Fruit fly (Drosophila melanogaster) whole organism, embryonic: Measurements from ENCODE around the gene CG10431.
A peak's percentile ranks its signal among the peaks of the same experiment; 100 is the strongest.

Experiments
- Atf-2 ChIP-seq: fragments of 200-800 bp; sonication (Bioruptor generic); optimal IDR thresholded peaks from 2 replicates; lab custom pipeline; 2016; ENCODE audit warnings: missing biosample characterization, missing genetic modification characterization
- BtbVII ChIP-seq: fragments of 200-800 bp; sonication (Bioruptor generic); optimal IDR thresholded peaks from 3 replicates; lab custom pipeline; 2017; ENCODE audit warnings: missing biosample characterization, mild to moderate bottlenecking, missing genetic modification characterization
- CG10959 ChIP-seq: fragments of 200-800 bp; sonication (Bioruptor generic); IDR thresholded peaks from 2 replicates; pipeline ENCODE4 v1.3.6; 2022; ENCODE audit warnings: missing biosample characterization, missing genetic modification characterization
- CG10979 ChIP-seq: fragments of 200-800 bp; sonication (Bioruptor generic); optimal IDR thresholded peaks from 2 replicates; lab custom pipeline; 2018; ENCODE audit warnings: missing biosample characterization, mild to moderate bottlenecking, missing genetic modification characterization, moderate library complexity
- CG11085 ChIP-seq: fragments of 200-800 bp; sonication (Bioruptor generic); IDR thresholded peaks from 2 replicates; pipeline ENCODE4 v1.3.6; 2022; ENCODE audit warnings: missing biosample characterization, missing genetic modification characterization
- CG11247 ChIP-seq: fragments of 200-800 bp; sonication (Bioruptor generic); IDR thresholded peaks from 2 replicates; pipeline ENCODE4 v1.3.6; 2022; ENCODE audit warnings: missing biosample characterization, missing genetic modification characterization
- CG13894 ChIP-seq: fragments of 200-800 bp; sonication (Bioruptor generic); optimal IDR thresholded peaks from 3 replicates; lab custom pipeline; 2018; ENCODE audit warnings: missing biosample characterization, mild to moderate bottlenecking, missing genetic modification characterization, moderate library complexity
- CG17612 ChIP-seq: fragments of 200-800 bp; sonication (Bioruptor generic); IDR thresholded peaks from 2 replicates; pipeline ENCODE4 v1.3.6; 2022; ENCODE audit warnings: missing biosample characterization, missing genetic modification characterization
- CG17912 ChIP-seq: fragments of 200-800 bp; sonication (Bioruptor generic); optimal IDR thresholded peaks from 2 replicates; lab custom pipeline; 2018; ENCODE audit warnings: missing biosample characterization, mild to moderate bottlenecking, missing genetic modification characterization
- CG31224 ChIP-seq: fragments of 200-800 bp; sonication (Bioruptor generic); IDR thresholded peaks from 2 replicates; pipeline ENCODE4 v1.3.6; 2022; ENCODE audit warnings: missing biosample characterization, missing genetic modification characterization
- CG34422 ChIP-seq: fragments of 200-800 bp; sonication (Bioruptor generic); IDR thresholded peaks from 3 replicates; pipeline ENCODE4 v1.3.6; 2022; ENCODE audit warnings: missing biosample characterization, missing genetic modification characterization
- CG4360 ChIP-seq: fragments of 200-800 bp; sonication (Bioruptor generic); IDR thresholded peaks from 2 replicates; pipeline ENCODE4 v1.3.6; 2022; ENCODE audit warnings: missing biosample characterization, missing genetic modification characterization
- CG4424 ChIP-seq: fragments of 200-800 bp; sonication (Bioruptor generic); optimal IDR thresholded peaks from 3 replicates; lab custom pipeline; 2016; ENCODE audit warnings: missing biosample characterization, missing genetic modification characterization
- CG7271 ChIP-seq: fragments of 200-800 bp; sonication (Bioruptor generic); optimal IDR thresholded peaks from 2 replicates; lab custom pipeline; 2018; ENCODE audit warnings: missing biosample characterization, mild to moderate bottlenecking, missing genetic modification characterization, moderate library complexity
- CG8924 ChIP-seq: fragments of 200-800 bp; optimal IDR thresholded peaks from 3 replicates; lab custom pipeline; 2019; ENCODE audit warnings: missing biosample characterization, mild to moderate bottlenecking, missing genetic modification characterization, moderate library complexity
- Elba2 ChIP-seq: fragments of 200-800 bp; sonication (Bioruptor generic); optimal IDR thresholded peaks from 3 replicates; lab custom pipeline; 2016; ENCODE audit warnings: missing biosample characterization, missing genetic modification characterization
- HmgD ChIP-seq: fragments of 200-800 bp; sonication (Bioruptor generic); optimal IDR thresholded peaks from 3 replicates; lab custom pipeline; 2016; ENCODE audit warnings: missing biosample characterization, missing genetic modification characterization
- Hr78 ChIP-seq, 2 experiments: fragments of 200-800 bp in 1 of 2; fragments of >200 bp in 1 of 2; sonication (Bioruptor generic) in 1 of 2; optimal IDR thresholded peaks; 2 replicates each; lab custom pipeline; 2017 to 2019; ENCODE audit warnings: missing biosample characterization in 2 of 2, missing genetic modification characterization in 2 of 2, mild to moderate bottlenecking in 1 of 2, moderate library complexity in 1 of 2
- Kr ChIP-seq: fragments of 200-800 bp; sonication (Bioruptor generic); optimal IDR thresholded peaks from 2 replicates; lab custom pipeline; 2017; ENCODE audit warnings: missing biosample characterization, mild to moderate bottlenecking, missing genetic modification characterization
- Mad ChIP-seq: fragments of 200-800 bp; sonication (Bioruptor generic); optimal IDR thresholded peaks from 2 replicates; lab custom pipeline; 2016; ENCODE audit warnings: missing biosample characterization, missing genetic modification characterization
- Max ChIP-seq: fragments of 200-800 bp; sonication (Bioruptor generic); optimal IDR thresholded peaks from 2 replicates; lab custom pipeline; 2016; ENCODE audit warnings: missing biosample characterization, mild to moderate bottlenecking, missing genetic modification characterization
- Mrtf ChIP-seq: fragments of 200-800 bp; sonication (Bioruptor generic); IDR thresholded peaks from 3 replicates; pipeline ENCODE4 v1.3.6; 2022; ENCODE audit warnings: missing biosample characterization, missing genetic modification characterization
- Nf-YB ChIP-seq: fragments of 200-800 bp; sonication (Bioruptor generic); optimal IDR thresholded peaks from 3 replicates; lab custom pipeline; 2019; ENCODE audit warnings: missing biosample characterization, mild to moderate bottlenecking, missing genetic modification characterization, moderate library complexity
- Ssrp ChIP-seq: fragments of 200-800 bp; sonication (Bioruptor generic); optimal IDR thresholded peaks from 2 replicates; lab custom pipeline; 2018; ENCODE audit warnings: missing biosample characterization, mild to moderate bottlenecking, missing genetic modification characterization, moderate library complexity
- bbx ChIP-seq: fragments of 200-800 bp; sonication (Bioruptor generic); IDR thresholded peaks from 2 replicates; pipeline ENCODE4 v1.3.6; 2022; ENCODE audit warnings: missing biosample characterization, missing genetic modification characterization; ENCODE audit not compliant: partially characterized antibody
- cg ChIP-seq: fragments of 200-800 bp; sonication (Bioruptor generic); optimal IDR thresholded peaks from 3 replicates; lab custom pipeline; 2019; ENCODE audit warnings: missing biosample characterization, mild to moderate bottlenecking, missing genetic modification characterization, moderate library complexity
- ci ChIP-seq: fragments of 200-800 bp; sonication (Bioruptor generic); IDR thresholded peaks from 3 replicates; pipeline ENCODE4 v1.3.6; 2022; ENCODE audit warnings: missing biosample characterization, missing genetic modification characterization
- corto ChIP-seq: fragments of 200-800 bp; sonication (Bioruptor generic); optimal IDR thresholded peaks from 2 replicates; lab custom pipeline; 2016; ENCODE audit warnings: missing biosample characterization, mild to moderate bottlenecking, missing genetic modification characterization, moderate library complexity
- dmrt11E ChIP-seq: fragments of 200-800 bp; sonication (Bioruptor generic); optimal IDR thresholded peaks from 3 replicates; lab custom pipeline; 2018; ENCODE audit warnings: missing biosample characterization, mild to moderate bottlenecking, missing genetic modification characterization, moderate library complexity
- dmrt99B ChIP-seq: fragments of 200-800 bp; sonication (Bioruptor generic); optimal IDR thresholded peaks from 2 replicates; lab custom pipeline; 2018; ENCODE audit warnings: missing biosample characterization, mild to moderate bottlenecking, missing genetic modification characterization, moderate library complexity
- dpn ChIP-seq, 2 experiments: fragments of 200-800 bp; sonication (Bioruptor generic); optimal IDR thresholded peaks; 3 replicates each; lab custom pipeline; 2016; ENCODE audit warnings: missing biosample characterization in 2 of 2, missing genetic modification characterization in 2 of 2
- ewg ChIP-seq: fragments of 200-800 bp; sonication (Bioruptor generic); optimal IDR thresholded peaks from 3 replicates; lab custom pipeline; 2017; ENCODE audit warnings: mild to moderate bottlenecking, missing biosample characterization, missing genetic modification reagents, missing genetic modification characterization
- fd102C ChIP-seq: fragments of 200-800 bp; sonication (Bioruptor generic); optimal IDR thresholded peaks from 2 replicates; lab custom pipeline; 2018; ENCODE audit warnings: missing biosample characterization, mild to moderate bottlenecking, missing genetic modification characterization, moderate library complexity
- ftz-f1 ChIP-seq: fragments of 200-800 bp; sonication (Bioruptor generic); optimal IDR thresholded peaks from 2 replicates; lab custom pipeline; 2016; ENCODE audit warnings: missing biosample characterization, missing genetic modification characterization
- gsb-n ChIP-seq: fragments of 200-800 bp; sonication (Bioruptor generic); optimal IDR thresholded peaks from 3 replicates; lab custom pipeline; 2018; ENCODE audit warnings: missing biosample characterization, mild to moderate bottlenecking, missing genetic modification characterization
- jigr1 ChIP-seq: fragments of 200-800 bp; sonication (Bioruptor generic); IDR thresholded peaks from 3 replicates; pipeline ENCODE4 v1.3.6; 2022; ENCODE audit warnings: missing biosample characterization, missing genetic modification characterization
- jumu ChIP-seq: fragments of 200-800 bp; sonication (Bioruptor generic); optimal IDR thresholded peaks from 3 replicates; lab custom pipeline; 2016; ENCODE audit warnings: missing biosample characterization, missing genetic modification characterization
- lmd ChIP-seq: fragments of 200-800 bp; sonication (Bioruptor generic); IDR thresholded peaks from 2 replicates; pipeline ENCODE4 v1.3.6; 2022; ENCODE audit warnings: missing biosample characterization, missing genetic modification characterization
- oc ChIP-seq: fragments of 200-800 bp; sonication (Bioruptor generic); optimal IDR thresholded peaks from 2 replicates; lab custom pipeline; 2018; ENCODE audit warnings: missing biosample characterization, mild to moderate bottlenecking, missing genetic modification characterization, moderate library complexity
- prd ChIP-seq, 3 experiments: fragments of >200 bp in 2 of 3; fragments of 200-800 bp in 1 of 3; sonication (Bioruptor generic) in 1 of 3; optimal IDR thresholded peaks in 2 of 3; IDR thresholded peaks in 1 of 3; 2 replicates in 2 of 3; 3 replicates in 1 of 3; pipeline versions ENCODE4 v1.3.6 to Lab custom; 2017 to 2022; ENCODE audit warnings: missing biosample characterization in 1 of 3, missing genetic modification characterization in 1 of 3
- pros ChIP-seq: fragments of 200-800 bp; sonication (Bioruptor generic); optimal IDR thresholded peaks from 3 replicates; lab custom pipeline; 2019; ENCODE audit warnings: missing biosample characterization, mild to moderate bottlenecking, missing genetic modification characterization, moderate library complexity
- row ChIP-seq: fragments of 200-800 bp; sonication (Bioruptor generic); IDR thresholded peaks from 3 replicates; pipeline ENCODE4 v1.3.6; 2022; ENCODE audit warnings: missing biosample characterization, missing genetic modification characterization
- scrt ChIP-seq: fragments of 200-800 bp; sonication (Bioruptor generic); optimal IDR thresholded peaks from 2 replicates; lab custom pipeline; 2018; ENCODE audit warnings: missing biosample characterization, mild to moderate bottlenecking, missing genetic modification characterization, moderate library complexity
- ssp ChIP-seq: fragments of 200-800 bp; sonication (Bioruptor generic); IDR thresholded peaks from 2 replicates; pipeline ENCODE4 v1.3.6; 2022; ENCODE audit warnings: missing biosample characterization, missing genetic modification characterization
- stwl ChIP-seq: fragments of 200-800 bp; sonication (Bioruptor generic); optimal IDR thresholded peaks from 3 replicates; lab custom pipeline; 2018; ENCODE audit warnings: missing biosample characterization, mild to moderate bottlenecking, missing genetic modification characterization, moderate library complexity
- tin ChIP-seq: fragments of 200-800 bp; sonication (Bioruptor generic); optimal IDR thresholded peaks from 3 replicates; lab custom pipeline; 2016; ENCODE audit warnings: missing biosample characterization, missing genetic modification characterization
- tup ChIP-seq: fragments of 200-800 bp; sonication (Bioruptor generic); optimal IDR thresholded peaks from 2 replicates; lab custom pipeline; 2016; ENCODE audit warnings: missing biosample characterization, mild to moderate bottlenecking, missing genetic modification characterization, moderate library complexity
- unc-4 ChIP-seq: fragments of 200-800 bp; sonication (Bioruptor generic); IDR thresholded peaks from 2 replicates; pipeline ENCODE4 v1.3.6; 2022; ENCODE audit warnings: missing biosample characterization, missing genetic modification characterization; ENCODE audit not compliant: partially characterized antibody
- wek ChIP-seq: fragments of 200-800 bp; sonication (Bioruptor generic); optimal IDR thresholded peaks from 3 replicates; lab custom pipeline; 2018; ENCODE audit warnings: missing biosample characterization, mild to moderate bottlenecking, missing genetic modification characterization, moderate library complexity

The CG10431 gene

DNA sequence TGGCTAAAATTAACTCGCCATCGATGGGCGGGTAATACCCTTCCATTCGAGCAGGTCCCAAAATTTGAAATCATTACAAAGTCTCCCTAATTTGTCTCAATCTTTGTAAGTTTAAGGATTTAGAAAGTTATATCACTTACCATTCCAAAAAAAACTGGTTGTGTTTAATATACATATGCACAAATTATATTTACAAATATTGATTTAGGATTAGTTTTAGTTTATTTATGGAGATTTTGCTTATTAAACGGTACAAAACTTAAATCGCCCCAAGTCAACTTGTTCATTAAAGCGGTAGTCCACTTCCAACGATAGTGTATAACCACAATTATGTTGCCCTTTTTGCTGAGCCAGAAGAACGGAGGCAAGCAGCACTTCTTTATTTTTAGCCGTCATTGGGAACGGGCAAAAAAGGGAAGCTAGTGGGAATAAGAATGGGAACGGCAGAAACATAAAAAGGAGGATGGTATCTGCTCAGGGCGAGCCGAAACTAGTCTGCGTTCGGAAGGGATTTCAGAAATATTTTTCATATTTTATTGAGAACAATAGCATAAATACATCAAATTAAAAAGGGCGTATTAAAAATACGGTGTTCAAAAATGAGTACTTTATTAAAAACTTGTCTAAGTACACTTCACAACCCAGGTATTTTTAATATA is 26.3 kb upstream of the CG10431 start (continued):
- TF ChIP-seq wek (GFP tag; lab: Kevin White, UChicago) (no peak), CG34422 (peak; percentile 10; the same call in 1 of the 3 replicates), ci (GFP tag; lab: Robert Waterston, UW) (no peak), dmrt11E (peak; percentile 87), CG10959 (GFP tag; lab: Robert Waterston, UW) (no peak), dmrt99B (tag; lab: Kevin White, UChicago) (peak; percentile 73), pros (no peak), Ssrp (peak; percentile 81), Hr78 (GFP tag; optimal IDR thresholded peaks at IDR 0.05; lab: Kevin White, UChicago) (peak in 1 of 2 experiments; percentile 25), row (GFP tag; lab: Robert Waterston, UW) (peak; percentile 80), Max (no peak), oc (tag; lab: Kevin White, UChicago) (peak; percentile 40), CG17612 (GFP tag; lab: Robert Waterston, UW) (no peak), CG31224 (GFP tag; lab: Robert Waterston, UW) (peak; percentile 96), Mrtf (GFP tag; lab: Robert Waterston, UW) (no peak), prd (optimal IDR thresholded peaks at IDR 0.05; lab: Kevin White, UChicago) (no peak), prd (GFP tag; IDR thresholded peaks at IDR 0.05; lab: Robert Waterston, UW) (peak; percentile 63; the same call in 2 of the 3 replicates), jumu (GFP tag; lab: Kevin White, UChicago) (peak; percentile 18), cg (GFP tag; lab: Kevin White, UChicago) (no peak), Kr (GFP tag; lab: Kevin White, UChicago) (no peak), Mad (GFP tag; lab: Kevin White, UChicago) (peak; percentile 29), Atf-2 (GFP tag; lab: Kevin White, UChicago) (peak; percentile 39), stwl (tag; lab: Kevin White, UChicago) (no peak), scrt (GFP tag; lab: Kevin White, UChicago) (no peak), CG11247 (GFP tag; lab: Robert Waterston, UW) (no peak; the same call in 1 of the 2 replicates), gsb-n (tag; lab: Kevin White, UChicago) (peak; percentile 78), corto (GFP tag; lab: Kevin White, UChicago) (peak; percentile 30), CG13894 (tag; lab: Kevin White, UChicago) (no peak), CG17912 (GFP tag; lab: Kevin White, UChicago) (no peak), CG10979 (tag; lab: Kevin White, UChicago) (peak; percentile 86), CG4360 (GFP tag; lab: Robert Waterston, UW) (no peak), CG7271 (tag; lab: Kevin White, UChicago) (no peak), jigr1 (GFP tag; lab: Robert Waterston, UW) (no peak), ewg (GFP tag; lab: Kevin White, UChicago) (peak; percentile 68), CG11085 (GFP tag; lab: Robert Waterston, UW) (no peak), tup (GFP tag; lab: Kevin White, UChicago) (no peak), ssp (GFP tag; lab: Robert Waterston, UW) (peak; percentile 40), Elba2 (GFP tag; lab: Kevin White, UChicago) (no peak), unc-4 (no peak), CG8924 (tag; lab: Kevin White, UChicago) (peak; percentile 87), Nf-YB (peak; percentile 66), tin (peak; percentile 25), ftz-f1 (GFP tag; lab: Kevin White, UChicago) (no peak), fd102C (GFP tag; lab: Kevin White, UChicago) (no peak), dpn (GFP tag; optimal IDR thresholded peaks at IDR 0.05; lab: Kevin White, UChicago) (peak; percentile 24 to 77), BtbVII (GFP tag; lab: Kevin White, UChicago) (peak; percentile 31), lmd (GFP tag; lab: Robert Waterston, UW) (peak; percentile 66), CG4424 (GFP tag; lab: Kevin White, UChicago) (peak; percentile 56), bbx (GFP tag; lab: Robert Waterston, UW) (no peak), HmgD (GFP tag; lab: Kevin White, UChicago) (no peak)
